Worm (Caenorhabditis elegans) whole organism, L3 larva: Measurements from ENCODE around the gene srw-36.

Source experiments
- aly-2 ChIP-seq: fragments of 150-350 bp; optimal IDR thresholded peaks from 2 replicates; lab custom pipeline; 2014; ENCODE audit warnings: missing biosample characterization, missing genetic modification characterization
- ceh-82 ChIP-seq: fragments of 150-350 bp; optimal IDR thresholded peaks from 2 replicates; lab custom pipeline; 2014; ENCODE audit warnings: missing biosample characterization, missing genetic modification characterization
- fos-1 ChIP-seq: fragments of 150-350 bp; optimal IDR thresholded peaks from 2 replicates; lab custom pipeline; 2014; ENCODE audit warnings: missing biosample characterization, missing genetic modification characterization
- lin-39 ChIP-seq: fragments of 150-350 bp; optimal IDR thresholded peaks from 2 replicates; lab custom pipeline; 2018; ENCODE audit warnings: missing biosample characterization, missing genetic modification reagents, missing genetic modification characterization
- mdl-1 ChIP-seq: fragments of 150-350 bp; optimal IDR thresholded peaks from 2 replicates; lab custom pipeline; 2014; ENCODE audit warnings: missing biosample characterization, missing genetic modification characterization
- nhr-11 ChIP-seq: fragments of 150-350 bp; optimal IDR thresholded peaks from 2 replicates; lab custom pipeline; 2014; ENCODE audit warnings: missing biosample characterization, missing genetic modification characterization
- nhr-12 ChIP-seq: fragments of 150-350 bp; optimal IDR thresholded peaks from 2 replicates; lab custom pipeline; 2014; ENCODE audit warnings: missing biosample characterization, missing genetic modification characterization
- nhr-23 ChIP-seq: fragments of 150-350 bp; optimal IDR thresholded peaks from 2 replicates; lab custom pipeline; 2014; ENCODE audit warnings: missing biosample characterization, missing genetic modification reagents, missing genetic modification characterization
- nhr-237 ChIP-seq: fragments of 150-350 bp; optimal IDR thresholded peaks from 2 replicates; lab custom pipeline; 2014; ENCODE audit warnings: missing biosample characterization, missing genetic modification characterization
- nhr-28 ChIP-seq: fragments of 150-350 bp; optimal IDR thresholded peaks from 2 replicates; lab custom pipeline; 2014; ENCODE audit warnings: missing biosample characterization, missing genetic modification characterization
- nhr-76 ChIP-seq: fragments of 150-350 bp; sonication (generic microtip); optimal IDR thresholded peaks from 5 replicates; lab custom pipeline; 2014; ENCODE audit warnings: missing biosample characterization, missing genetic modification characterization
- snpc-4 ChIP-seq: fragments of 150-350 bp; optimal IDR thresholded peaks from 2 replicates; lab custom pipeline; 2014; ENCODE audit warnings: missing biosample characterization, missing genetic modification characterization

DNA sequence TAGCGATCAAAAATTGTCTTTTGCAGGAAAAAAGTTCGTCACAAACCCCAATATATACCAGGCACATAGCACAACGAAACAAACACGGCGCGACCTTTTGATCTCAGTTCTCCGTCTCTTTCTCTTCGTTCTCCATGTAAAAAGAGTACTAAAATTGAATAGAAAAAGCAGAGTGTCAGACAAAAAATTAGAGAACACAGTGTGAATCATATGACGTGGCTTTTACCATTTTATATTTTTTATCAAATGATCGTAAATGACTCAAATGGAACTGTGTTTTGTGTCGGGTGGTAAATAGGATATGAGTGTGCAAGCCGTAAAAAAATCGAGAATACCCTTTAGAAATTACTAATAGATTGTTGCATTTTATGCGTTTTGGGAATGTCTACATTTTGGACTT lies 43.0 kb downstream of the srw-36 start:
- TF ChIP-seq mdl-1 (tag; lab: Kevin White, UChicago) (no peak), nhr-28 (no peak), nhr-237 (no peak), nhr-11 (tag; lab: Kevin White, UChicago) (no peak), ceh-82 (tag; lab: Kevin White, UChicago) (no peak), nhr-12 (no peak), aly-2 (tag; lab: Kevin White, UChicago) (no peak), nhr-76 (tag; lab: Kevin White, UChicago) (no peak), fos-1 (no peak), nhr-23 (tag; lab: Kevin White, UChicago) (no peak), snpc-4 (tag; lab: Kevin White, UChicago) (peak; percentile 40), lin-39 (no peak)
